Worm (Caenorhabditis elegans) whole organism, L4 larva: Measurements from ENCODE around the gene srz-105.
"Not testable (repeated sequence)": the region's sequence is repeated elsewhere in the genome, so short reads cannot be mapped to it uniquely, and the experiment has no call there.

Experiments
- D1046.2 ChIP-seq: fragments of 200-800 bp; sonication (Bioruptor generic); IDR thresholded peaks from 2 replicates; pipeline ENCODE4 v1.3.6; 2022; ENCODE audit warnings: missing genetic modification characterization, missing compliant biosample characterization
- F49E8.2 ChIP-seq: sonication (generic microtip); optimal IDR thresholded peaks from 2 replicates; lab custom pipeline; 2016; ENCODE audit warnings: missing compliant biosample characterization, mild to moderate bottlenecking, missing genetic modification characterization, borderline replicate concordance
- T20F7.1 ChIP-seq: fragments of 200-800 bp; sonication (Bioruptor generic); optimal IDR thresholded peaks from 2 replicates; lab custom pipeline; 2018; ENCODE audit warnings: mild to moderate bottlenecking, missing genetic modification characterization, missing compliant biosample characterization
- Y48G9A.11 ChIP-seq: fragments of 200-800 bp; sonication (Bioruptor generic); IDR thresholded peaks from 2 replicates; pipeline ENCODE4 v1.3.6; 2022; ENCODE audit warnings: missing genetic modification reagents, missing genetic modification characterization, missing compliant biosample characterization
- aha-1 ChIP-seq: fragments of 150-350 bp; peaks from one replicate; lab custom pipeline; 2014; ENCODE audit warnings: missing biosample characterization, missing genetic modification characterization
- arid-1 ChIP-seq: fragments of 200-800 bp; sonication (Bioruptor generic); conservative IDR thresholded peaks from 2 replicates; pipeline ENCODE4 v1.3.6; 2022; ENCODE audit warnings: missing genetic modification reagents, missing genetic modification characterization, missing compliant biosample characterization
- ceh-44 ChIP-seq: fragments of 200-800 bp; sonication (Bioruptor generic); IDR thresholded peaks from 2 replicates; pipeline ENCODE4 v1.3.6; 2022; ENCODE audit warnings: missing genetic modification reagents, missing genetic modification characterization, missing compliant biosample characterization
- ces-1 ChIP-seq: fragments of 150-350 bp; sonication (generic microtip); optimal IDR thresholded peaks from 4 replicates; lab custom pipeline; 2014; ENCODE audit warnings: missing biosample characterization, missing genetic modification reagents, missing genetic modification characterization
- cey-2 ChIP-seq: sonication (generic microtip); optimal IDR thresholded peaks from 3 replicates; lab custom pipeline; 2017; ENCODE audit warnings: missing genetic modification characterization, mild to moderate bottlenecking, missing compliant biosample characterization, antibody characterized with exemption, borderline replicate concordance; ENCODE audit not compliant: insufficient read depth
- ctbp-1 ChIP-seq: fragments of 200-800 bp; sonication (Bioruptor generic); IDR thresholded peaks from 2 replicates; pipeline ENCODE4 v1.3.6; 2022; ENCODE audit warnings: missing genetic modification reagents, missing genetic modification characterization, missing compliant biosample characterization
- daf-16 ChIP-seq, 3 experiments: sonication (generic microtip); optimal IDR thresholded peaks; 2 replicates each; lab custom pipeline; 2016 to 2017; ENCODE audit warnings: missing genetic modification characterization in 3 of 3, missing genetic modification reagents in 3 of 3, mild to moderate bottlenecking in 2 of 3, missing compliant biosample characterization in 2 of 3, missing biosample characterization in 1 of 3, moderate library complexity in 1 of 3
- dmd-6 ChIP-seq: fragments of 200-800 bp; sonication (Bioruptor generic); IDR thresholded peaks from 2 replicates; pipeline ENCODE4 v1.3.6; 2022; ENCODE audit warnings: missing genetic modification reagents, missing genetic modification characterization, missing compliant biosample characterization
- dmd-9 ChIP-seq: fragments of 200-800 bp; sonication (Bioruptor generic); IDR thresholded peaks from 2 replicates; pipeline ENCODE4 v1.3.6; 2022; ENCODE audit warnings: missing genetic modification reagents, missing genetic modification characterization, missing compliant biosample characterization
- egl-43 ChIP-seq: fragments of 200-800 bp; sonication (Bioruptor generic); IDR thresholded peaks from 2 replicates; pipeline ENCODE4 v1.3.6; 2022; ENCODE audit warnings: missing genetic modification reagents, missing genetic modification characterization, missing compliant biosample characterization
- gei-8 ChIP-seq: fragments of 200-800 bp; sonication (Bioruptor generic); optimal IDR thresholded peaks from 2 replicates; lab custom pipeline; 2018; ENCODE audit warnings: mild to moderate bottlenecking, missing genetic modification characterization, missing compliant biosample characterization
- lir-3 ChIP-seq: sonication (generic microtip); optimal IDR thresholded peaks from 2 replicates; lab custom pipeline; 2016; ENCODE audit warnings: mild to moderate bottlenecking, missing genetic modification characterization, missing compliant biosample characterization
- madf-9 ChIP-seq: fragments of 200-800 bp; sonication (Bioruptor generic); conservative IDR thresholded peaks from 2 replicates; pipeline ENCODE4 v1.3.6; 2022; ENCODE audit warnings: missing genetic modification reagents, missing genetic modification characterization, missing compliant biosample characterization
- nhr-102 ChIP-seq: sonication (generic microtip); optimal IDR thresholded peaks from 2 replicates; lab custom pipeline; 2016; ENCODE audit warnings: mild to moderate bottlenecking, missing genetic modification characterization, moderate library complexity, missing compliant biosample characterization
- nhr-28 ChIP-seq: fragments of 150-350 bp; optimal IDR thresholded peaks from 2 replicates; lab custom pipeline; 2014; ENCODE audit warnings: missing biosample characterization, missing genetic modification characterization
- nhr-76 ChIP-seq: fragments of 150-350 bp; optimal IDR thresholded peaks from 2 replicates; lab custom pipeline; 2014; ENCODE audit warnings: missing biosample characterization, missing genetic modification characterization
- nhr-77 ChIP-seq: fragments of 150-350 bp; optimal IDR thresholded peaks from 2 replicates; lab custom pipeline; 2014; ENCODE audit warnings: missing biosample characterization, missing genetic modification characterization
- pqm-1 ChIP-seq: sonication (generic microtip); optimal IDR thresholded peaks from 2 replicates; lab custom pipeline; 2017; ENCODE audit warnings: missing biosample characterization, missing genetic modification characterization
- set-16 ChIP-seq: fragments of 200-800 bp; sonication (Bioruptor generic); IDR thresholded peaks from 2 replicates; pipeline ENCODE4 v1.3.6; 2022; ENCODE audit warnings: missing genetic modification reagents, missing genetic modification characterization, missing compliant biosample characterization
- snpc-1.2 ChIP-seq: fragments of 200-800 bp; sonication (Bioruptor generic); IDR thresholded peaks from 2 replicates; pipeline ENCODE4 v1.3.6; 2022; ENCODE audit warnings: missing genetic modification reagents, missing genetic modification characterization, missing compliant biosample characterization
- snpc-4 ChIP-seq: fragments of 150-350 bp; optimal IDR thresholded peaks from 2 replicates; lab custom pipeline; 2014; ENCODE audit warnings: missing biosample characterization, missing genetic modification characterization
- tra-1 ChIP-seq: fragments of 200-800 bp; sonication (Bioruptor generic); IDR thresholded peaks from 2 replicates; pipeline ENCODE4 v1.3.6; 2022; ENCODE audit warnings: missing genetic modification reagents, missing genetic modification characterization, missing compliant biosample characterization
- unc-130 ChIP-seq: sonication (generic microtip); optimal IDR thresholded peaks from 2 replicates; lab custom pipeline; 2016; ENCODE audit warnings: missing genetic modification reagents, missing genetic modification characterization, missing compliant biosample characterization
- unc-62 ChIP-seq, 3 experiments: fragments of 150-350 bp in 1 of 3; sonication (generic microtip); optimal IDR thresholded peaks in 2 of 3; peaks in 1 of 3; 1 replicate in 1 of 3; 2 replicates in 2 of 3; lab custom pipeline; 2014 to 2017; ENCODE audit warnings: missing biosample characterization in 3 of 3, missing genetic modification characterization in 3 of 3, missing genetic modification reagents in 3 of 3, missing genotype in 1 of 3
- zip-11 ChIP-seq: fragments of 200-800 bp; sonication (Bioruptor generic); IDR thresholded peaks from 2 replicates; pipeline ENCODE4 v1.3.6; 2022; ENCODE audit warnings: missing genetic modification characterization, missing compliant biosample characterization
- ztf-11 ChIP-seq: fragments of 150-350 bp; optimal IDR thresholded peaks from 2 replicates; lab custom pipeline; 2014; ENCODE audit warnings: missing biosample characterization, missing genetic modification characterization

srz-105 gene

ce11 chrIV:16290745-16291144 lies 33.9 kb upstream of the srz-105 start, which contains the start of gene srz-75:
TSS of gene srz-75 (minus strand) at chrIV:16290845.
- TF ChIP-seq aha-1 (tag; lab: Kevin White, UChicago) (peak; percentile 64), Y48G9A.11 (GFP tag; lab: Robert Waterston, UW) (no peak), unc-62 (GFP tag; optimal IDR thresholded peaks at IDR 0.05 in 1 of 2; lab: Kevin White, UChicago) (peak in 1 of 2 experiments; percentile 77), unc-62 (tag; optimal IDR thresholded peaks at IDR 0.05; lab: Kevin White, UChicago) (no peak)

- TF ChIP-seq ztf-11, result no peak
- no peak for TF ChIP-seq F49E8.2 (tag; lab: Kevin White, UChicago)
- no peak for TF ChIP-seq ctbp-1 (GFP tag; lab: Robert Waterston, UW)
- no peak for TF ChIP-seq arid-1 (GFP tag; lab: Robert Waterston, UW)
- TF ChIP-seq nhr-28 (tag; lab: Kevin White, UChicago), result no peak
- no peak for TF ChIP-seq nhr-76 (tag; lab: Kevin White, UChicago)
- no peak for TF ChIP-seq daf-16 (GFP tag; optimal IDR thresholded peaks at IDR 0.05; lab: Kevin White, UChicago)
- peak; percentile 69 for TF ChIP-seq daf-16 (tag; optimal IDR thresholded peaks at IDR 0.05; lab: Kevin White, UChicago)
- peak; percentile 68 for TF ChIP-seq pqm-1 (tag; lab: Kevin White, UChicago)
Measured at ce11 chrIV:16293889-16294288, 30.8 kb upstream of the srz-105 start.

ce11 chrIV:16298851-16299250 lies 25.8 kb upstream of the srz-105 start, which contains the start of gene srz-72:
TSS of gene srz-72 (plus strand) at chrIV:16299151.
- TF ChIP-seq Y48G9A.11 (GFP tag; lab: Robert Waterston, UW), result no peak
- TF ChIP-seq gei-8 (GFP tag; lab: Kevin White, UChicago), result no peak
- no peak for TF ChIP-seq snpc-1.2 (GFP tag; lab: Robert Waterston, UW)
- no peak for TF ChIP-seq cey-2 (tag; lab: Kevin White, UChicago)
- TF ChIP-seq D1046.2, result no peak
- TF ChIP-seq dmd-6, result no peak
- no peak for TF ChIP-seq lir-3 (tag; lab: Kevin White, UChicago)

- TF ChIP-seq dmd-6, result no peak
- TF ChIP-seq snpc-1.2 (GFP tag; lab: Robert Waterston, UW), result peak; percentile 83
- TF ChIP-seq egl-43, result 0 out of 2 replicates have a peak, but pooled peaks have one; percentile 47
Measured at ce11 chrIV:16306918-16307317, 17.8 kb upstream of the srz-105 start.

ce11 chrIV:16307925-16308324 lies 16.8 kb upstream of the srz-105 start, which contains the start of gene rac-2:
TSS of gene rac-2 (plus strand) at chrIV:16308225.
- TF ChIP-seq zip-11; ces-1; ceh-44 (GFP tag; lab: Robert Waterston, UW): not testable (repeated sequence)

DNA sequence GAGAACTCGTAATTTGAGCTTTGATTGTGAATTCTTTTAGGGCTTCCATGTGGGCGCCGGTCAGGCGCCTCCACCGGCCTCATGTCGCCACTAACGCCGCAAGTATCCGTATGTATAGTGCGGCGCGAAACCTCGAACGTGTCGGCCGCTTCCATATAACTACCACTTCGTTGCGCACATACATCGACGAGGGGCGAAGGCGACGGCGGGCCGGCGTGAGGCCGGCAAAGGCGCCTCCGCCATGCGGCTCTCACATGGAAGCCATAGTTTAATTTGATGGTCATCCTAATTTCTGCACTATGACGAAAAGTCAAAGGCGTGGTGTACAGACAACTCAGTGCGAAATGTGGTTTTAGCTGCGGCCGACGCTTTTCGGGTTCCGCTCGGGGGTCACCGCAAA lies 14.6 kb upstream of the srz-105 start:
- TF ChIP-seq nhr-77 (no peak), madf-9 (GFP tag; lab: Robert Waterston, UW) (no peak), T20F7.1 (GFP tag; lab: Kevin White, UChicago) (no peak), snpc-4 (no peak), F49E8.2 (tag; lab: Kevin White, UChicago) (no peak), unc-130 (GFP tag; lab: Kevin White, UChicago) (no peak), D1046.2 (0 out of 2 replicates have a peak, but pooled peaks have one; percentile 36), nhr-102 (tag; lab: Kevin White, UChicago) (no peak), snpc-1.2 (GFP tag; lab: Robert Waterston, UW) (peak; percentile 85), egl-43 (peak; percentile 60; the same call in 1 of the 2 replicates), set-16 (GFP tag; lab: Robert Waterston, UW) (peak; percentile 75), tra-1 (GFP tag; lab: Robert Waterston, UW) (no peak), dmd-9 (GFP tag; lab: Robert Waterston, UW) (0 out of 2 replicates have a peak, but pooled peaks have one; percentile 25)
